Worm (Caenorhabditis elegans) whole organism, L4/young adult: ENCODE results near the gene set-5.

Source experiments
- W03F9.2 ChIP-seq: fragments of 150-350 bp; optimal IDR thresholded peaks from 2 replicates; lab custom pipeline; 2014; ENCODE audit warnings: missing biosample characterization, missing genetic modification characterization
- dao-5 ChIP-seq: sonication (generic microtip); optimal IDR thresholded peaks from 2 replicates; lab custom pipeline; 2016; ENCODE audit warnings: missing genotype, missing genetic modification characterization, moderate library complexity, missing compliant biosample characterization
- him-1 ChIP-seq: sonication (generic microtip); optimal IDR thresholded peaks from 2 replicates; lab custom pipeline; 2016; ENCODE audit warnings: missing genotype, missing genetic modification reagents, missing genetic modification characterization, missing compliant biosample characterization

Gene set-5

DNA sequence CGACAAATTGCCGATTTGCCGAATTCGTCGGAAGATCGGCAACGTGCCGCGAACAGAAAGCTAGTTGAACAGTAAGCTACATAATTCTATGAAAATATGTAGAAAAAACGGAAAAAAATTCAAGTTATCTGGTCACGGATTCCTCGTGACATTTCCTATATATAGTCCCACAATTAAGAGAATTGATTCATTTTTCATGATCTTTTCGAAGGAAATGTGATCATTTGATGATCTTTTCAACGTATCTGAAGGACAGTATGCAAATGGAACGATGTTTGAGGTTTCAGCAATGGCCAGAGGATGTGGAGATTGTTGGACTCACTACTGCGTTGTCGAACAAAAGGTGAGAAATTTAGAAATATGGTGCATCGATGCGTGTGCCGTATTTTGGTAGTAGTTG is 9.2 kb downstream of the set-5 start, which contains the start of gene R08A2.9:
R08A2.9 (plus strand) TSS at position 301 of the 400 bp plus-strand sequence.
- no peak for TF ChIP-seq W03F9.2

- TF ChIP-seq him-1 (tag; lab: Kevin White, UChicago) (no peak), W03F9.2 (no peak), dao-5 (tag; lab: Kevin White, UChicago) (no peak)
Observed at ce11 chrV:14711077-14711476, 12.3 kb downstream of the set-5 start, which contains the start of gene ssp-33. Gene ssp-33, plus strand, starts transcription at chrV:14711377.

DNA sequence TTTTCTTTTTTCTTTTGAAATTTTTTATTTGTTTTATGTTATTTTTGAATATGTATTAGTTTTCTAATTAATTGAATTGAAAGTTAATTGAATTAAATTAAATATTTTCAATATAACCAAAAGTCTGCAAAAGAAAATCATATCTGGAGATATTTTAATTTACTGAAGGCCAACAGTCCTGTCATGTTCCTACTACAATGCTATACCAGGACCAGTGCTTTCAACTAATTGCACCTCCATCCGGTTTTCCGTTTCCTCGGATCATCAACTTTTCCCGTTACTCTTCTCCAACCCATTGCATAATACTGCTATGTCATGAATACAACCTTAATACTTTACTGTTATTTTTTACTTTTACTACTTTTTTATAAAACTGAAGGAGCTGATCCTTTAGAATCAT is 13.6 kb downstream of the set-5 start, which contains the start of gene R08A2.5:
R08A2.5 (plus strand) TSS at position 301 of the 400 bp plus-strand sequence.
- no peak for TF ChIP-seq him-1 (tag; lab: Kevin White, UChicago)
- no peak for TF ChIP-seq dao-5 (tag; lab: Kevin White, UChicago)
- no peak for TF ChIP-seq W03F9.2

- TF ChIP-seq dao-5 (tag; lab: Kevin White, UChicago), result no peak
- TF ChIP-seq him-1 (tag; lab: Kevin White, UChicago), result no peak
- TF ChIP-seq W03F9.2, result no peak
Observed at ce11 chrV:14715608-14716007, 16.8 kb downstream of the set-5 start, which contains the start of gene R08A2.2. Gene R08A2.2, minus strand, starts transcription at chrV:14715708.

DNA sequence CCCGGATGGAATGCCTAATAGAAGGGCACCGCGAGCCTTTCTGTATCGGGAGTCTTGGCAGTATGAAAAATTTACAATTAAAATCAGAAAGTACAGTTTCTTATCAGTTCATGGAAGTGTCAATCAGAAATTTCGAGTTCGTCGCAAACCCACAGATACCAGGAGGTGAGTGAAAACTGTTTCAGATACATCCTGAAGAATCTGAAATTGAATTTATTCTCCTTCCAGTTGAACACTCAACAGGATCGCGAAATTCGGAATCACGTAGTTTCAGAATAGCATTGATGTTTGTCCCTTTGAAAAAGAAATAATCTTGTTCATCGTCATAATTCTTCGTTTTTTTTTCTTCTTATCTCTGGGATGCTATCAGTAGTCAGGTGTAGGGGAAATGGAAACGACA is 17.3 kb downstream of the set-5 start, which contains the start of gene fbxa-147:
fbxa-147 (plus strand) TSS at position 386 of the 400 bp plus-strand sequence.
- TF ChIP-seq him-1 (tag; lab: Kevin White, UChicago), result no peak
- TF ChIP-seq dao-5 (tag; lab: Kevin White, UChicago), result no peak
- TF ChIP-seq W03F9.2, result no peak

DNA sequence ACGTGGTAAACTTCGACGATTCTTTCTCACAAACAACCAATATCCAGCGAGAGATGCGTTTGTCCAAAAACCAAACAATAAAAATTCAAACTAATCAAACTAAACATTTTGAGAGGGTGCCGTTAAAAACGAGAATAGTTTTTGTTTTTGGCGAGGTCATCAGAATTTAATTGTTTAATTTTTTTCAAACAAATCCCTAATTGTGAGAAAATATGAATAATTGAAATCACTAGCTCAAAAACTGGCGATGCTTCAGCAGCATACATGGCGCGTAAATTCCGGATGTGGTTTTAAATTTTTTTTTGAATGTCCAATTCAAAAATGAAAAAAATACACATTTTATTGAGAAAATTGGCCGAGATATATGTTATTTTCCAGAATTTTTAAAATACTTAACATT is 20.7 kb downstream of the set-5 start, which contains the start of gene R08A2.1:
R08A2.1 (minus strand) TSS at position 101 of the 400 bp plus-strand sequence.
- no peak for TF ChIP-seq him-1 (tag; lab: Kevin White, UChicago)
- no peak for TF ChIP-seq dao-5 (tag; lab: Kevin White, UChicago)
- no peak for TF ChIP-seq W03F9.2

DNA sequence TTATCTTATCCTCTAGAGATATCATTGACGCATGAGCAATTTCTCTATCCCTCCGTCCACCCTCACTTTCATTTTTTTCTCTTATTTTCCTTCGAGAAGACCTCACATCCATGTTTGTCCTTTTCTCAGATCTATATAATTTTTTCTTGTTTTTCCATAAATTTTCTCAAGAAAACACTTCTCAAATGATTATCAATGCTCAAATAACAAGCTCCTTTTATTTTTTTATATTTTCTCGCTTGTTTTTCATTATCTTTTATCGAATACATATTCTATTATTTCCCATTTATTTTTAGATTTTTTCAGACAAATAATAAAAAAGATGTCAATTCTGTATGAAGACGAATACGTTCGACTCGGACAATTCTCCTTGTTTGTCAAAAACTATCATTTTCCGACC is 24.3 kb downstream of the set-5 start, which contains the start of gene R08A2.7:
R08A2.7 (plus strand) TSS at position 301 of the 400 bp plus-strand sequence.
- TF ChIP-seq W03F9.2, result no peak
- TF ChIP-seq him-1 (tag; lab: Kevin White, UChicago), result no peak

- no peak for TF ChIP-seq dao-5 (tag; lab: Kevin White, UChicago)
- TF ChIP-seq him-1 (tag; lab: Kevin White, UChicago), result no peak
- no peak for TF ChIP-seq W03F9.2
Observed at ce11 chrV:14725409-14725808, 26.6 kb downstream of the set-5 start.

DNA sequence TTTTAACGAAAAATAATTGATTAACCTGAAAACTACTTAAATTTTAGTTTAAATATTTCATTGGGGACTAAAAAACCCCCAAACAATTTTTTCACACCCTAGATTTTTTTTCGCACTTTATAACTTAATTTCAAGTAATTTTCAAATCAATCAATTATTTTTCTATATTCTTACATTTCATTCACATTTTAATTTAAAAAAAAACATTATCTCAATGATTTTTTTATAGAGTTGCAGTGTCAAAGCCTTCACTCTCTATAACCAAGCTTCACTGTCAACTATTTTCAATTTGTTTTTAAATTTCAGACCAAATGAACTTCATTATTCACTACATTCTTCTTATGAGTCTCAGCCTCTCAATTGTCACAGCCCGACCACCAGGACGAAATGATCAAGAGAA is 27.8 kb downstream of the set-5 start, which contains the start of gene Y50E8A.1:
Y50E8A.1 (plus strand) TSS at position 301 of the 400 bp plus-strand sequence.
- no peak for TF ChIP-seq dao-5 (tag; lab: Kevin White, UChicago)
- no peak for TF ChIP-seq W03F9.2
- TF ChIP-seq him-1 (tag; lab: Kevin White, UChicago), result no peak

DNA sequence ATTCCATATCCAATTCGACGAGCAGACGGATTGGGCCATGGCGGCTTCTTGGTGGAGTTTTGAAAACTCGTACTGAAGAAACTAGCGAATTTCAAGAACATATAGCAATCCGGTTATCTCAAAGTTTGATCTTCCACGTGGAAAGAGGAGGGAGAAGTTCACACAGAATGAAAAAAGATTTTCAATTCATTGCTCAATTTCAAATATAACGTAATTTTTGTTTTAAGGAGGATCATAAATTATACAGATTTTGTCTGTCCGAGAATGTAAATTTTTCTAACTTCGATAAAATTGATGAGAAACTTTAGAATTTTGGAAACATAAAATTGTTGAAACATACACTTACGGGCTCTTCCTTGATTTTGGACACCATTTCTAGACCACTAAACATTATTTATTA is 30.0 kb downstream of the set-5 start, which contains the start of gene Y50E8A.2:
Y50E8A.2 (minus strand) TSS at position 101 of the 400 bp plus-strand sequence.
- no peak for TF ChIP-seq him-1 (tag; lab: Kevin White, UChicago)
- TF ChIP-seq dao-5 (tag; lab: Kevin White, UChicago), result no peak
- no peak for TF ChIP-seq W03F9.2

DNA sequence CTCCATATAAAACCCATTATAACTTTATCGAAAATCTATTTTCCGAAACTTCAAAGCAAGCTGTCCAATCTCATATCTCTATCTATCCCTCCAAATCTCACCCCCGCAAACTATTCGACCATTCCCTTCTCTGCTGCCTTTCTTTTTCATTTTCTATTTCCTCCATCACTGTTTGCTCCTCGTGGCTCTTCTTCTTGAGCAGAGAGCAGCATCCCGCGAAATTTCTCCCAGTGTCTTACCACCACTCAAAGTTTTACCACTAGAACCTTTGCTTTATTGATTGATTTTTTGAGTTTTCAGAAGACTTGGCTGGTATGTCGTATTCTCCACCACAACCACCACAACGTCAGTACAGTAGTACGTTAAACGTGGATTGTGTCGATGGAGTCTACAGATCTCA is 30.6 kb downstream of the set-5 start, which contains the start of gene oig-3:
oig-3 (plus strand) TSS at position 301 of the 400 bp plus-strand sequence.
- TF ChIP-seq W03F9.2, result no peak
- TF ChIP-seq dao-5 (tag; lab: Kevin White, UChicago), result no peak
- no peak for TF ChIP-seq him-1 (tag; lab: Kevin White, UChicago)

DNA sequence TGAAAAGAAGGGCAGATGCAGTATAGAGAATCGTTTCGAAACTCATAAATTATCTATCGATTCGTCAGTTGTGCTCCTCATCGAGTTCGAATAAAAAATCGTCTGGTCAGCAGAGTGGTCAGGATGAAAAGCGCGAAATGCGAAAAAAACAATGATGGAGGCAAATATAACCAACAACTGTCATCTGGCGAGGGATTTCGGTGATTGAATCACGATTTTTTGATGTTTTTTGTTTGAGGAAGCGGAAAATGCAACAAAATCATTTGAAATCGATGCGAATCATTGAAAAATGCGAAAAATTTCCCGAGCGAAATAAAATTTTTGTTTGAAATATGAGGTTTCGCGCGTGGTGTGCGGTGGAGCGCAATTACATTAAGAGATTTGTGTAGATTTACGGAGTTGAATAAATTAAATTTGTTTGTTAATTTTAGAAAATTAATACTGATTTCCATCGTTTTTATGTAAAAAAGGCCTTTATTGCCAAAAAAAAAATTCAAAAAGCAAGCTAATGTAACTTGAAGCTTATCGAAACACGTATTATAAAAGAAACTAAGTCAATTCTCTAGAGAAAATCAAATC is 35.5 kb downstream of the set-5 start, which contains the start of gene unc-61:
unc-61 (minus strand) TSS at position 51 of the 579 bp plus-strand sequence.
- TF ChIP-seq him-1 (tag; lab: Kevin White, UChicago), result no peak
- no peak for TF ChIP-seq W03F9.2
- no peak for TF ChIP-seq dao-5 (tag; lab: Kevin White, UChicago)

ce11 chrV:14736851-14737250 is 38.1 kb downstream of the set-5 start, which contains the start of gene Y50E8A.5:
Gene Y50E8A.5, minus strand, starts transcription at chrV:14736951.
- TF ChIP-seq him-1 (tag; lab: Kevin White, UChicago), result no peak
- TF ChIP-seq dao-5 (tag; lab: Kevin White, UChicago), result no peak
- TF ChIP-seq W03F9.2, result no peak

- TF ChIP-seq dao-5 (tag; lab: Kevin White, UChicago), result no peak
- TF ChIP-seq him-1 (tag; lab: Kevin White, UChicago), result no peak
- no peak for TF ChIP-seq W03F9.2
Observed at ce11 chrV:14741233-14741632, 42.5 kb downstream of the set-5 start, which contains the start of gene Y50E8A.6. Gene Y50E8A.6, minus strand, starts transcription at chrV:14741333.
